Worm (Caenorhabditis elegans): Measurements from ENCODE around the gene cux-7.

cux-7 gene

ce11 chrIII:7490061-7490460 is 30.6 kb downstream of the cux-7 start:
- TF ChIP-seq hrde-1 (tag; optimal IDR thresholded peaks at IDR 0.05; ENCODE audit: borderline replicate concordance), result no peak
- TF ChIP-seq snpc-4 (GFP tag; optimal IDR thresholded peaks at IDR 0.05), result no peak
- no peak for TF ChIP-seq snpc-4 (tag; optimal IDR thresholded peaks at IDR 0.05)
- no peak for TF ChIP-seq cebp-2 (GFP tag; IDR thresholded peaks at IDR 0.05)
- no peak for TF ChIP-seq nhr-27 (tag; optimal IDR thresholded peaks at IDR 0.05)
- TF ChIP-seq ets-4 (GFP tag; optimal IDR thresholded peaks at IDR 0.05), result no peak
- no peak for TF ChIP-seq ekl-4 (GFP tag; IDR thresholded peaks at IDR 0.05)
- no peak for TF ChIP-seq unc-130 (GFP tag; optimal IDR thresholded peaks at IDR 0.05)
- no peak for TF ChIP-seq ztf-25 (GFP tag; IDR thresholded peaks at IDR 0.05)
- no peak for TF ChIP-seq cebp-1 (GFP tag; IDR thresholded peaks at IDR 0.05)
- no peak for TF ChIP-seq cebp-1 (tag; optimal IDR thresholded peaks at IDR 0.05)
- no peak for TF ChIP-seq Y56A3A.18 (GFP tag; IDR thresholded peaks at IDR 0.05)
- TF ChIP-seq somi-1 (GFP tag; optimal IDR thresholded peaks at IDR 0.05), result no peak
- no peak for TF ChIP-seq madf-8 (GFP tag; conservative IDR thresholded peaks at IDR 0.05)

ce11 chrIII:7489055-7489534 is 31.6 kb downstream of the cux-7 start, which contains the start of gene mup-4:
Gene mup-4 (minus strand): TSS chrIII:7489105.
- TF ChIP-seq hmg-1.2 (GFP tag; IDR thresholded peaks at IDR 0.05), result peak; percentile 78
- TF ChIP-seq atf-7 (tag; optimal IDR thresholded peaks at IDR 0.05), result no peak

- TF ChIP-seq somi-1 (GFP tag; optimal IDR thresholded peaks at IDR 0.05) (peak; percentile 33), ztf-26 (tag; optimal IDR thresholded peaks at IDR 0.05) (peak; percentile 61), T07F8.4 (tag; optimal IDR thresholded peaks at IDR 0.05) (no peak), lin-40 (tag; optimal IDR thresholded peaks at IDR 0.05) (peak; percentile 10), let-526 (GFP tag; IDR thresholded peaks at IDR 0.05) (no peak)
Observed at ce11 chrIII:7488303-7488702, 32.3 kb downstream of the cux-7 start.

- TF ChIP-seq lin-54 (GFP tag; optimal IDR thresholded peaks at IDR 0.05), result no peak
- no peak for TF ChIP-seq cebp-2 (GFP tag; IDR thresholded peaks at IDR 0.05)
- no peak for TF ChIP-seq nfyb-1 (GFP tag; IDR thresholded peaks at IDR 0.05)
- no peak for TF ChIP-seq attf-5 (GFP tag; optimal IDR thresholded peaks at IDR 0.05)
- TF ChIP-seq pbrm-1 (GFP tag; IDR thresholded peaks at IDR 0.05), result no peak
- TF ChIP-seq F57C9.4 (tag; optimal IDR thresholded peaks at IDR 0.05), result no peak
- TF ChIP-seq ztf-3 (GFP tag; optimal IDR thresholded peaks at IDR 0.05), result no peak
- TF ChIP-seq tlf-1 (GFP tag; optimal IDR thresholded peaks at IDR 0.05), result no peak
- no peak for TF ChIP-seq hmg-20 (GFP tag; IDR thresholded peaks at IDR 0.05)
- no peak for TF ChIP-seq dox-1 (GFP tag; IDR thresholded peaks at IDR 0.05)
- TF ChIP-seq egrh-3 (GFP tag; IDR thresholded peaks at IDR 0.05), result no peak
- TF ChIP-seq F49E8.2 (tag; optimal IDR thresholded peaks at IDR 0.05; ENCODE audit: insufficient read depth), result no peak
- no peak for TF ChIP-seq lsy-27 (tag; optimal IDR thresholded peaks at IDR 0.05; ENCODE audit: borderline replicate concordance, insufficient read depth)
Observed at ce11 chrIII:7484765-7485164, 35.9 kb downstream of the cux-7 start.

ce11 chrIII:7478932-7479331 is 41.7 kb downstream of the cux-7 start:
- TF ChIP-seq mel-28 (tag; optimal IDR thresholded peaks at IDR 0.05; ENCODE audit: borderline replicate concordance) (no peak), ceh-58 (GFP tag; IDR thresholded peaks at IDR 0.05) (no peak), nhr-80 (tag; optimal IDR thresholded peaks at IDR 0.05) (peak; percentile 96), ets-4 (GFP tag; optimal IDR thresholded peaks at IDR 0.05) (peak; percentile 61), aptf-3 (GFP tag; IDR thresholded peaks at IDR 0.05) (no peak), dox-1 (GFP tag; IDR thresholded peaks at IDR 0.05) (peak; percentile 62)
